ENCODE assay signal across 1 fruit fly cellular context in the genomic region with DNA sequence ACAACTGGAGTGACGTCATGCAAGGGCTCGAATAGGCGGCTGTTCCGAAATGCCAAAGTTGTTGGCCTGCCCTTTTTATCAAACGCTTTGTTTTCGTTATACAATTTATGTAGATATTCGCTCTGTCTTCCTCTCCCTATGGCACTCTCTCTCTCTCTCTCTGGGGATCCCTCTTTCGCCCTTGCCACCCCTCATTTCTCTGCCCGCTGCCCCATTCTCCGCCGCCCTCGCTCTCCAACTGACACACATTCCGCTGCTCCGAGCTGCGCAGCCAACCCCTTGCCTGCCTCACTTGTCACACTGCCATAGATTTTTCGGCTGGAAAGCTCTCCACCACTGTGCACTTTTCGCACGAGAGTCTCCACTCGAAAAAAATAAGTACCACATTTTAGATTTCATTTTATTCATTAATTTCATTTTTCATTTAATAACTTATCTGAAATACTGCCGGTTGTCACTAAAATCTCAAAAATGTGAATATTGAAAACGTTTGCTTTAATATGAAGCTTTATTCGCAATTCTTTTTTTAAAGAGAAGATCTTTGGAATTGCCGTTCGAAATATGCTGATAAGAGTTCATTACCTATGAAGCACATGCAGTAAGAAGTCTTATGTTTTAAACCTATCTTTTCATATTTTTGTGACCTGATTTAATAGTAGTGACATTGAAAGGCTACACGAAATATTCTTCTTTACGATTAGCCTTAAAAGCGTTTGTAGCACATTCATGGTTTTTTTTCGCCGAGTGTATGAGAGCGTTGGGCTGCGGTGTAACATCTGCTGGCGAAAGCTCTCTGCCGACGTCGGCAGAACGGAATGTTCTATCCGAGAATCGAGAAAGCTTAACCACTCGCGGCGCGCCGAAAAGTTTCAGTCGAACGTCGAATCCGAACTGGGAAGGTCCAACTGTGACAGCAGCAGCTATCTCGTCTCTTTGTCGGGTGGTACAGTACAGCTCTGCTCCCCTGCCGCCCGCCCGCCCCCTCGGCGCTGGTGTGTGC.
TF ChIP-seq lines count a peak whose summit lies in the region.

No protein-coding gene starts in this region.

TF ChIP-seq in whole organism, embryonic, 481 proteins besides CTCF, POLR2A, EP300 and RAD21 (continued from another document and continues in another):
- peak; percentile 59 for TF ChIP-seq CG14441 (GFP tag; IDR thresholded peaks at IDR 0.05; lab: Robert Waterston, UW)
- peak; percentile 61 for TF ChIP-seq chn (GFP tag; optimal IDR thresholded peaks at IDR 0.05; lab: Kevin White, UChicago)
- peak; percentile 65 for TF ChIP-seq Side (GFP tag; optimal IDR thresholded peaks at IDR 0.05; lab: Kevin White, UChicago)
- TF ChIP-seq Rfx (GFP tag; IDR thresholded peaks at IDR 0.05; lab: Robert Waterston, UW) = peak; percentile 68
- TF ChIP-seq CG8388 (GFP tag; optimal IDR thresholded peaks at IDR 0.05; lab: Kevin White, UChicago) = peak; percentile 81
- TF ChIP-seq pros (GFP tag; optimal IDR thresholded peaks at IDR 0.05; lab: Kevin White, UChicago) = no peak
- TF ChIP-seq pho (GFP tag; optimal IDR thresholded peaks at IDR 0.05; lab: Kevin White, UChicago) = peak; percentile 78
- peak; percentile 87 for TF ChIP-seq sug (tag; optimal IDR thresholded peaks at IDR 0.05; lab: Kevin White, UChicago)
- no peak for TF ChIP-seq CG9797 (GFP tag; optimal IDR thresholded peaks at IDR 0.05; lab: Kevin White, UChicago)
- TF ChIP-seq Sry-δ (GFP tag; optimal IDR thresholded peaks at IDR 0.05; lab: Kevin White, UChicago) = peak; percentile 45
- TF ChIP-seq CG11696 (GFP tag; IDR thresholded peaks at IDR 0.05; lab: Robert Waterston, UW) = no peak
- peak; percentile 73 for TF ChIP-seq CG30431 (GFP tag; optimal IDR thresholded peaks at IDR 0.05; lab: Kevin White, UChicago)
- peak; percentile 75 for TF ChIP-seq B-H2 (GFP tag; optimal IDR thresholded peaks at IDR 0.05; lab: Kevin White, UChicago)
- peak in 1 of 2 experiments; percentile 72 for TF ChIP-seq Eip74EF (GFP tag; optimal IDR thresholded peaks at IDR 0.05; lab: Kevin White, UChicago)
- peak; percentile 93 for TF ChIP-seq CG10147 (GFP tag; optimal IDR thresholded peaks at IDR 0.05; lab: Kevin White, UChicago)
- TF ChIP-seq NfI (GFP tag; optimal IDR thresholded peaks at IDR 0.05; lab: Kevin White, UChicago) = peak; percentile 85
- peak; percentile 76 for TF ChIP-seq CG10654 (GFP tag; optimal IDR thresholded peaks at IDR 0.05; lab: Kevin White, UChicago)
- TF ChIP-seq Awh (GFP tag; IDR thresholded peaks at IDR 0.05; lab: Robert Waterston, UW) = no peak
- TF ChIP-seq Hr51 (GFP tag; optimal IDR thresholded peaks at IDR 0.05; lab: Kevin White, UChicago) = peak; percentile 78 to 92
- TF ChIP-seq HmgD (GFP tag; optimal IDR thresholded peaks at IDR 0.05; lab: Kevin White, UChicago) = peak; percentile 51
- peak; percentile 60 for TF ChIP-seq her (GFP tag; optimal IDR thresholded peaks at IDR 0.05; lab: Kevin White, UChicago)
- TF ChIP-seq Jarid2 (GFP tag; optimal IDR thresholded peaks at IDR 0.05; lab: Kevin White, UChicago) = peak; percentile 94
- peak; percentile 93 for TF ChIP-seq cwo (GFP tag; optimal IDR thresholded peaks at IDR 0.05; lab: Kevin White, UChicago)
- no peak; the same call in 1 of the 2 replicates for TF ChIP-seq al (GFP tag; IDR thresholded peaks at IDR 0.05; lab: Robert Waterston, UW)
- TF ChIP-seq luna (GFP tag; optimal IDR thresholded peaks at IDR 0.05; lab: Kevin White, UChicago) = peak; percentile 39
- TF ChIP-seq hbn (GFP tag; IDR thresholded peaks at IDR 0.05; lab: Robert Waterston, UW; ENCODE audit: partially characterized antibody) = no peak; the same call in 1 of the 2 replicates
- no peak for TF ChIP-seq Dll (GFP tag; IDR thresholded peaks at IDR 0.05; lab: Robert Waterston, UW; ENCODE audit: partially characterized antibody)
- TF ChIP-seq pnt (GFP tag; optimal IDR thresholded peaks at IDR 0.05; lab: Kevin White, UChicago) = peak; percentile 68
- TF ChIP-seq ab (GFP tag; optimal IDR thresholded peaks at IDR 0.05; lab: Kevin White, UChicago) = no peak
- peak; percentile 83 for TF ChIP-seq slp2 (GFP tag; optimal IDR thresholded peaks at IDR 0.05; lab: Kevin White, UChicago)
- TF ChIP-seq Nf-YA (GFP tag; IDR thresholded peaks at IDR 0.05; lab: Robert Waterston, UW) = no peak
- peak; percentile 9; the same call in 1 of the 3 replicates for TF ChIP-seq CG6791 (GFP tag; IDR thresholded peaks at IDR 0.05; lab: Robert Waterston, UW; ENCODE audit: partially characterized antibody)
- peak; percentile 67 for TF ChIP-seq CG5245 (GFP tag; optimal IDR thresholded peaks at IDR 0.05; lab: Kevin White, UChicago)
- TF ChIP-seq nmo (GFP tag; optimal IDR thresholded peaks at IDR 0.05; lab: Kevin White, UChicago) = peak; percentile 90
- peak; percentile 93 for TF ChIP-seq HHEX (GFP tag; optimal IDR thresholded peaks at IDR 0.05; lab: Kevin White, UChicago)
- TF ChIP-seq Six4 (GFP tag; optimal IDR thresholded peaks at IDR 0.05; lab: Kevin White, UChicago) = peak; percentile 86
- TF ChIP-seq Kr (GFP tag; optimal IDR thresholded peaks at IDR 0.05; lab: Kevin White, UChicago) = no peak
- peak; percentile 99 for TF ChIP-seq CG17361 (GFP tag; IDR thresholded peaks at IDR 0.05; lab: Robert Waterston, UW)
- peak; percentile 92 for TF ChIP-seq CG13296 (GFP tag; optimal IDR thresholded peaks at IDR 0.05; lab: Kevin White, UChicago)
- TF ChIP-seq Mes4 (GFP tag; optimal IDR thresholded peaks at IDR 0.05; lab: Kevin White, UChicago) = peak; percentile 38
- peak; percentile 39 for TF ChIP-seq repo (GFP tag; optimal IDR thresholded peaks at IDR 0.05; lab: Kevin White, UChicago)
- peak; percentile 93 for TF ChIP-seq CG18262 (tag; optimal IDR thresholded peaks at IDR 0.05; lab: Kevin White, UChicago)
- 0 out of 3 replicates have a peak, but pooled peaks have one; percentile 39 for TF ChIP-seq CG11093 (GFP tag; IDR thresholded peaks at IDR 0.05; lab: Robert Waterston, UW)
- TF ChIP-seq CG7928 (GFP tag; optimal IDR thresholded peaks at IDR 0.05; lab: Kevin White, UChicago) = peak; percentile 58
- TF ChIP-seq phol (tag; optimal IDR thresholded peaks at IDR 0.05; lab: Kevin White, UChicago) = peak; percentile 91
- peak; percentile 58 for TF ChIP-seq zen (tag; optimal IDR thresholded peaks at IDR 0.05; lab: Kevin White, UChicago)
- TF ChIP-seq CG9876 (GFP tag; optimal IDR thresholded peaks at IDR 0.05; lab: Kevin White, UChicago) = peak; percentile 43
- no peak for TF ChIP-seq CG4707 (GFP tag; optimal IDR thresholded peaks at IDR 0.05; lab: Kevin White, UChicago)
- no peak for TF ChIP-seq dimm (GFP tag; IDR thresholded peaks at IDR 0.05; lab: Robert Waterston, UW)
- no peak for TF ChIP-seq CG14965 (GFP tag; optimal IDR thresholded peaks at IDR 0.05; lab: Kevin White, UChicago; ENCODE audit: borderline replicate concordance)
- TF ChIP-seq inv (GFP tag; IDR thresholded peaks at IDR 0.05; lab: Robert Waterston, UW; ENCODE audit: partially characterized antibody) = no peak
- peak; percentile 39 for TF ChIP-seq NC2α (GFP tag; optimal IDR thresholded peaks at IDR 0.05; lab: Kevin White, UChicago)
- TF ChIP-seq sc (optimal IDR thresholded peaks at IDR 0.05; lab: Kevin White, UChicago) = no peak
- peak; percentile 87 for TF ChIP-seq sc (GFP tag; optimal IDR thresholded peaks at IDR 0.05; lab: Kevin White, UChicago)
- peak; percentile 91 for TF ChIP-seq CG18476 (GFP tag; optimal IDR thresholded peaks at IDR 0.05; lab: Kevin White, UChicago)
- TF ChIP-seq CG10274 (GFP tag; optimal IDR thresholded peaks at IDR 0.05; lab: Kevin White, UChicago) = peak; percentile 82
- peak; percentile 84 for TF ChIP-seq HLH54F (GFP tag; optimal IDR thresholded peaks at IDR 0.05; lab: Kevin White, UChicago)
- TF ChIP-seq HLH4C (GFP tag; IDR thresholded peaks at IDR 0.05; lab: Robert Waterston, UW; ENCODE audit: partially characterized antibody) = peak; percentile 12; the same call in 1 of the 3 replicates
- TF ChIP-seq CG12236 (GFP tag; optimal IDR thresholded peaks at IDR 0.05; lab: Kevin White, UChicago) = peak; percentile 39
- TF ChIP-seq ewg (GFP tag; optimal IDR thresholded peaks at IDR 0.05; lab: Kevin White, UChicago) = peak; percentile 60
- no peak for TF ChIP-seq sima (GFP tag; optimal IDR thresholded peaks at IDR 0.05; lab: Kevin White, UChicago)
- TF ChIP-seq CG10321 (GFP tag; IDR thresholded peaks at IDR 0.05; lab: Robert Waterston, UW) = peak; percentile 14; the same call in 1 of the 2 replicates
- peak; percentile 29 for TF ChIP-seq CG33213 (GFP tag; optimal IDR thresholded peaks at IDR 0.05; lab: Kevin White, UChicago)
- no peak for TF ChIP-seq Doc3 (GFP tag; IDR thresholded peaks at IDR 0.05; lab: Robert Waterston, UW; ENCODE audit: partially characterized antibody)
- no peak for TF ChIP-seq Dfd (GFP tag; optimal IDR thresholded peaks at IDR 0.05; lab: Kevin White, UChicago)
- peak; percentile 57 for TF ChIP-seq Lhr (GFP tag; optimal IDR thresholded peaks at IDR 0.05; lab: Kevin White, UChicago)
- 0 out of 3 replicates have a peak, but pooled peaks have one; percentile 20 for TF ChIP-seq CG11456 (GFP tag; IDR thresholded peaks at IDR 0.05; lab: Robert Waterston, UW)
- peak; percentile 79 for TF ChIP-seq CG10267 (tag; optimal IDR thresholded peaks at IDR 0.05; lab: Kevin White, UChicago)
- no peak; the same call in 2 of the 3 replicates for TF ChIP-seq CG14050 (GFP tag; IDR thresholded peaks at IDR 0.05; lab: Robert Waterston, UW)
- peak; percentile 95 for TF ChIP-seq CoRest (tag; optimal IDR thresholded peaks at IDR 0.05; lab: Kevin White, UChicago)
- TF ChIP-seq Taf1 (GFP tag; IDR thresholded peaks at IDR 0.05; lab: Robert Waterston, UW) = no peak
- TF ChIP-seq CG11085 (GFP tag; IDR thresholded peaks at IDR 0.05; lab: Robert Waterston, UW) = no peak
- TF ChIP-seq CG3163 (GFP tag; optimal IDR thresholded peaks at IDR 0.05; lab: Kevin White, UChicago) = peak; percentile 37
- peak; percentile 53 for TF ChIP-seq en (GFP tag; optimal IDR thresholded peaks at IDR 0.05; lab: Kevin White, UChicago)
- TF ChIP-seq sens (GFP tag; lab: Kevin White, UChicago) = peak; percentile 94
- TF ChIP-seq MTF-1 (GFP tag; optimal IDR thresholded peaks at IDR 0.05; lab: Kevin White, UChicago; ENCODE audit: borderline replicate concordance) = peak; percentile 26
- peak; percentile 54; the same call in 1 of the 2 replicates for TF ChIP-seq CG32772 (GFP tag; IDR thresholded peaks at IDR 0.05; lab: Robert Waterston, UW)
- TF ChIP-seq nau (GFP tag; optimal IDR thresholded peaks at IDR 0.05; lab: Kevin White, UChicago) = peak; percentile 88
- TF ChIP-seq dmrt99B (tag; optimal IDR thresholded peaks at IDR 0.05; lab: Kevin White, UChicago) = peak; percentile 92
- no peak for TF ChIP-seq BEAF-32 (GFP tag; optimal IDR thresholded peaks at IDR 0.05; lab: Kevin White, UChicago)
- peak; percentile 38; the same call in 1 of the 3 replicates for TF ChIP-seq croc (GFP tag; conservative IDR thresholded peaks at IDR 0.05; lab: Robert Waterston, UW)
- no peak for TF ChIP-seq CG1024 (GFP tag; IDR thresholded peaks at IDR 0.05; lab: Robert Waterston, UW)
- peak; percentile 61 for TF ChIP-seq CG13123 (GFP tag; optimal IDR thresholded peaks at IDR 0.05; lab: Kevin White, UChicago)
- peak; percentile 51; the same call in 1 of the 2 replicates for TF ChIP-seq chm (GFP tag; IDR thresholded peaks at IDR 0.05; lab: Robert Waterston, UW)
- peak; percentile 71 for TF ChIP-seq gsb-n (tag; optimal IDR thresholded peaks at IDR 0.05; lab: Kevin White, UChicago)
- TF ChIP-seq p53 (GFP tag; optimal IDR thresholded peaks at IDR 0.05; lab: Kevin White, UChicago) = peak; percentile 72
- peak; percentile 85 for TF ChIP-seq Nf-YC (tag; optimal IDR thresholded peaks at IDR 0.05; lab: Kevin White, UChicago)
- no peak for TF ChIP-seq CG12071 (GFP tag; optimal IDR thresholded peaks at IDR 0.05; lab: Kevin White, UChicago)
- TF ChIP-seq dmrt11E (tag; optimal IDR thresholded peaks at IDR 0.05; lab: Kevin White, UChicago) = no peak
- peak; percentile 54; the same call in 1 of the 2 replicates for TF ChIP-seq bbx (GFP tag; IDR thresholded peaks at IDR 0.05; lab: Robert Waterston, UW; ENCODE audit: partially characterized antibody)
- no peak for TF ChIP-seq aop (GFP tag; IDR thresholded peaks at IDR 0.05; lab: Robert Waterston, UW)
- peak; percentile 59; the same call in 1 of the 3 replicates for TF ChIP-seq Aef1 (GFP tag; IDR thresholded peaks at IDR 0.05; lab: Robert Waterston, UW)
- TF ChIP-seq Dek (tag; optimal IDR thresholded peaks at IDR 0.05; lab: Kevin White, UChicago) = peak; percentile 86
- TF ChIP-seq HLH3B (GFP tag; IDR thresholded peaks at IDR 0.05; lab: Robert Waterston, UW) = peak; percentile 33; the same call in 1 of the 2 replicates
- peak; percentile 32 for TF ChIP-seq rib (GFP tag; IDR thresholded peaks at IDR 0.05; lab: Robert Waterston, UW)
- peak; percentile 42 for TF ChIP-seq ftz-f1 (GFP tag; optimal IDR thresholded peaks at IDR 0.05; lab: Kevin White, UChicago)
- TF ChIP-seq nerfin-2 (GFP tag; IDR thresholded peaks at IDR 0.05; lab: Robert Waterston, UW; ENCODE audit: partially characterized antibody) = no peak
- TF ChIP-seq dati (GFP tag; IDR thresholded peaks at IDR 0.05; lab: Robert Waterston, UW) = no peak
- TF ChIP-seq bowl (GFP tag; IDR thresholded peaks at IDR 0.05; lab: Robert Waterston, UW) = no peak
- TF ChIP-seq Hey (tag; optimal IDR thresholded peaks at IDR 0.05; lab: Kevin White, UChicago) = no peak
- peak; percentile 82 for TF ChIP-seq CG7786 (GFP tag; optimal IDR thresholded peaks at IDR 0.05; lab: Kevin White, UChicago)
- TF ChIP-seq CG17912 (GFP tag; optimal IDR thresholded peaks at IDR 0.05; lab: Kevin White, UChicago) = no peak
- no peak for TF ChIP-seq ato (GFP tag; IDR thresholded peaks at IDR 0.05; lab: Robert Waterston, UW; ENCODE audit: partially characterized antibody)
- TF ChIP-seq CG11695 (GFP tag; IDR thresholded peaks at IDR 0.05; lab: Robert Waterston, UW) = peak; percentile 71
- peak; percentile 44 for TF ChIP-seq ERR (GFP tag; optimal IDR thresholded peaks at IDR 0.05; lab: Kevin White, UChicago)
- TF ChIP-seq CG14710 (tag; optimal IDR thresholded peaks at IDR 0.05; lab: Kevin White, UChicago) = peak; percentile 84
- peak; percentile 83; the same call in 1 of the 2 replicates for TF ChIP-seq CG16779 (GFP tag; IDR thresholded peaks at IDR 0.05; lab: Robert Waterston, UW)
- no peak for TF ChIP-seq Elba2 (GFP tag; optimal IDR thresholded peaks at IDR 0.05; lab: Kevin White, UChicago)
- TF ChIP-seq CG9215 (GFP tag; IDR thresholded peaks at IDR 0.05; lab: Robert Waterston, UW) = peak; percentile 83; the same call in 1 of the 2 replicates
- peak; percentile 99 for TF ChIP-seq sd (tag; optimal IDR thresholded peaks at IDR 0.05; lab: Kevin White, UChicago)
- TF ChIP-seq pfk (GFP tag; optimal IDR thresholded peaks at IDR 0.05; lab: Kevin White, UChicago) = no peak
- TF ChIP-seq chinmo (GFP tag; IDR thresholded peaks at IDR 0.05; lab: Robert Waterston, UW; ENCODE audit: partially characterized antibody) = peak; percentile 84; the same call in 3 of the 4 replicates
- TF ChIP-seq ro (GFP tag; IDR thresholded peaks at IDR 0.05; lab: Robert Waterston, UW) = peak; percentile 49; the same call in 1 of the 2 replicates
- no peak for TF ChIP-seq pzg (GFP tag; optimal IDR thresholded peaks at IDR 0.05; lab: Kevin White, UChicago)
